Fruit fly (Drosophila melanogaster): ENCODE measurements around the gene frac.

Gene frac

dm6 chr3L:7541068-7541467, 21.3 kb upstream of the frac start, which contains the start of gene CG32374:
Gene CG32374 (minus strand): TSS chr3L:7541168.
- TF ChIP-seq Ets96B (tag; optimal IDR thresholded peaks at IDR 0.05) (no peak), Hr39 (GFP tag; optimal IDR thresholded peaks at IDR 0.05) (no peak), Blimp-1 (GFP tag; optimal IDR thresholded peaks at IDR 0.05) (no peak), Sox15 (GFP tag; optimal IDR thresholded peaks at IDR 0.05) (no peak), cyc (GFP tag; optimal IDR thresholded peaks at IDR 0.05) (no peak), CG10669 (GFP tag; optimal IDR thresholded peaks at IDR 0.05) (no peak), CG9139 (GFP tag; optimal IDR thresholded peaks at IDR 0.05) (no peak), spab (GFP tag; optimal IDR thresholded peaks at IDR 0.05) (no peak), CG6792 (GFP tag; optimal IDR thresholded peaks at IDR 0.05) (no peak), Hr38 (GFP tag; optimal IDR thresholded peaks at IDR 0.05) (no peak), Met (GFP tag; optimal IDR thresholded peaks at IDR 0.05) (no peak), CG11762 (GFP tag; optimal IDR thresholded peaks at IDR 0.05; ENCODE audit: insufficient read depth) (no peak), CG31627 (GFP tag; optimal IDR thresholded peaks at IDR 0.05) (no peak), CG6276 (GFP tag; optimal IDR thresholded peaks at IDR 0.05) (no peak), CG32006 (GFP tag; optimal IDR thresholded peaks at IDR 0.05) (no peak), svp (GFP tag) (no peak), dac (GFP tag; optimal IDR thresholded peaks at IDR 0.05) (no peak), fd59A (GFP tag; optimal IDR thresholded peaks at IDR 0.05) (no peak), CG34406 (GFP tag; optimal IDR thresholded peaks at IDR 0.05) (no peak), achi (GFP tag; optimal IDR thresholded peaks at IDR 0.05) (no peak)

DNA sequence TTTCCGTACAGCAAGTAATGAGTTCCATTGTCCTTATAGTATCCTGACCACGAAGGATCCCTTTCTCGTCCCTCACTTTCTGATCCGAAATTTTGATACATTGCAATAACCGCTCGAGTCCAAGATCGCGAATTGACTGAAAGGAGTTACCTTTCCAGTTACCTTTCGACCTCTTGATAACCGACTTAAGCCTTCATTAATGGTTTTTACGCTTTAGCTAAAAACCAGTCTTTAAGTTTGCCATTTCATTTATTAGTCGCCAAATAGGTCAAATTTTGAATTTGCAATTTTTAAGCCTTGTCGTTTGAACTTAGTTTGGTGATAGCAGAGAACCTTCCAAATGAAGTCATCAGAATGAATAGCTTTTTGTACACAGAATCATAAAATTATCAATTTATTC, 20.1 kb upstream of the frac start, which contains the start of gene CG32376:
CG32376 (minus strand) TSS at position 101 of the 400 bp plus-strand sequence.
- TF ChIP-seq CG3919 (GFP tag; optimal IDR thresholded peaks at IDR 0.05), result no peak
- no peak for TF ChIP-seq Hr4 (GFP tag; optimal IDR thresholded peaks at IDR 0.05)
- no peak for TF ChIP-seq Met (GFP tag; optimal IDR thresholded peaks at IDR 0.05)
- no peak for TF ChIP-seq pdm3 (GFP tag; optimal IDR thresholded peaks at IDR 0.05)
- no peak for TF ChIP-seq CG11902 (GFP tag; optimal IDR thresholded peaks at IDR 0.05)
- no peak for TF ChIP-seq fd85E (GFP tag; optimal IDR thresholded peaks at IDR 0.05)
- no peak for TF ChIP-seq CG6808 (GFP tag; optimal IDR thresholded peaks at IDR 0.05)
- TF ChIP-seq CG15336 (GFP tag; IDR thresholded peaks at IDR 0.05), result no peak
- TF ChIP-seq dsx (GFP tag; optimal IDR thresholded peaks at IDR 0.05; ENCODE audit: poor library complexity, severe bottlenecking), result no peak
- no peak for TF ChIP-seq CG8119 (GFP tag; IDR thresholded peaks at IDR 0.05)
- no peak for TF ChIP-seq CG6163 (GFP tag; IDR thresholded peaks at IDR 0.05)

DNA sequence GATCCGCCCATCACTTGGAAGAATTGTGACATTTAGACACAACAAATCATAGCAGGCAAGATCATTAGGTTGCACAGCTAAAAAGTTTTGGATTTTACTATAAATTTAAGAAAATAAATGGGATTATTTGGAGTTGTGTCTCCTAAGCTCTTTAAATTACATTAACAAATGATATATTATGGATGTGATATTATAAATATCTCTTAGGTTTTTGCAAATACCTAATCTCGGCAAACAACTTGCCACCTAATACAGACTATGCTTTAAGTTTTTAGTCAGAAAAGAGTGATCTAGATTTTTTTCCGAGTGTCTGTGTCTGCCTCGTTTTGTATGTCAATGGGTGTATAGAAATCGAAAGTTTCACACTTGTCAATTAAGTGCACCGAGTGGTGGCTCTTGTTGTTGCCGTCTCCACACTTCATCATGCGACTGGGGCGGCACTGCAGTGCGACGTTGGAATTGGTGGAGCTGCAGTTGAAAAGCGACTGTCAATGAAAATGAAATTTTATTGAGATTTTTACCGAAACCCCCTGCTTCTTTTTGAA, 17.7 kb upstream of the frac start:
- peak; percentile 14 for TF ChIP-seq CG6276 (GFP tag; optimal IDR thresholded peaks at IDR 0.05)
- peak; percentile 61 for TF ChIP-seq CG32006 (GFP tag; optimal IDR thresholded peaks at IDR 0.05)
- TF ChIP-seq CG11294 (GFP tag; IDR thresholded peaks at IDR 0.05), result no peak
- TF ChIP-seq CG11902 (GFP tag; optimal IDR thresholded peaks at IDR 0.05), result no peak
- no peak for TF ChIP-seq Gug (GFP tag; IDR thresholded peaks at IDR 0.05)
- TF ChIP-seq Hr4 (GFP tag; optimal IDR thresholded peaks at IDR 0.05), result peak; percentile 59
- 0 out of 2 replicates have a peak, but pooled peaks have one; percentile 25 for TF ChIP-seq CG15336 (GFP tag; IDR thresholded peaks at IDR 0.05)
- no peak for TF ChIP-seq acj6 (GFP tag; optimal IDR thresholded peaks at IDR 0.05)
- no peak for TF ChIP-seq CG3032 (tag; optimal IDR thresholded peaks at IDR 0.05)
- TF ChIP-seq net (GFP tag; optimal IDR thresholded peaks at IDR 0.05), result no peak

- TF ChIP-seq spab (GFP tag; optimal IDR thresholded peaks at IDR 0.05) (no peak), CG32006 (GFP tag; optimal IDR thresholded peaks at IDR 0.05) (no peak), CG16779 (tag; optimal IDR thresholded peaks at IDR 0.05) (no peak), topi (GFP tag; optimal IDR thresholded peaks at IDR 0.05) (no peak), Blimp-1 (GFP tag; optimal IDR thresholded peaks at IDR 0.05) (peak; percentile 93), vri (GFP tag; optimal IDR thresholded peaks at IDR 0.05) (no peak), Sox102F (GFP tag; optimal IDR thresholded peaks at IDR 0.05) (peak; percentile 30), net (GFP tag; optimal IDR thresholded peaks at IDR 0.05) (no peak)
Observed at dm6 chr3L:7545562-7545961, 16.8 kb upstream of the frac start.
